Worm (Caenorhabditis elegans): ENCODE results near the gene rde-4.

ce11 chrIII:10244013-10244412 is 25.6 kb upstream of the rde-4 start:
- no peak for TF ChIP-seq ceh-45 (GFP tag; IDR thresholded peaks at IDR 0.05)
- no peak for TF ChIP-seq pha-4 (tag; optimal IDR thresholded peaks at IDR 0.05)
- TF ChIP-seq F13H6.1 (tag; optimal IDR thresholded peaks at IDR 0.05) = no peak
- no peak for TF ChIP-seq rnt-1 (tag; optimal IDR thresholded peaks at IDR 0.05)
- no peak for TF ChIP-seq nhr-232 (tag; optimal IDR thresholded peaks at IDR 0.05)
- TF ChIP-seq nhr-11 (tag; optimal IDR thresholded peaks at IDR 0.05) = no peak
- no peak for TF ChIP-seq ceh-22 (tag; optimal IDR thresholded peaks at IDR 0.05)
- TF ChIP-seq ceh-19 (GFP tag; optimal IDR thresholded peaks at IDR 0.05) = no peak
- TF ChIP-seq ztf-16 (tag; optimal IDR thresholded peaks at IDR 0.05) = no peak

Measured in whole organism, late embryonic.